Fruit fly (Drosophila melanogaster) whole organism, larva: ENCODE measurements around the gene PolI.

Experiments used
- noc ChIP-seq: fragments of 200-800 bp; sonication (Bioruptor generic); optimal IDR thresholded peaks from 3 replicates; lab custom pipeline; 2019; ENCODE audit warnings: missing biosample characterization, mild to moderate bottlenecking, missing genetic modification characterization, moderate library complexity

PolI gene

dm6 chr3R:8250166-8250733, 16.9 kb downstream of the PolI start, which contains the start of gene mtg:
Gene mtg, plus strand, starts transcription at chr3R:8250497.
- no peak for TF ChIP-seq noc (tag; lab: Kevin White, UChicago)

DNA sequence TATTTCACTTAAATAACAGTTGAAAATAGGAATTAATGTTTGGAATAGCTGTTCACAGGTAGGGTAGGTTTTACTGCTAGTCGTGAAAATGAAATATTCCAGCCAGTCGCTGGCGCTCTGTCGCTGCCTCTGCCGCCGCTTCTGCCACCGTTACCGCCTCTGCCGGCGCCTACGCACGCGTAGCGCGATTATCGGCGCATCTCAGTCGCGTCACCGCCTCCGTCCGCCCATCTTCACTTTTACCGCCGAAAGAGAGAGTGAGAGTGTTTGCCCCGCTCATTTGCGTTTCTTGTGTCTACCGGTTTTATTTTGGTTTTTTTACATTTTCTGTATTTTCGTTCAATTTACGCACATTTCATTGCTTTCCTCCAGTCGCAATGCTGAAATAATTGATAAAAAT, 18.2 kb downstream of the PolI start:
- TF ChIP-seq noc (tag; lab: Kevin White, UChicago) = no peak

DNA sequence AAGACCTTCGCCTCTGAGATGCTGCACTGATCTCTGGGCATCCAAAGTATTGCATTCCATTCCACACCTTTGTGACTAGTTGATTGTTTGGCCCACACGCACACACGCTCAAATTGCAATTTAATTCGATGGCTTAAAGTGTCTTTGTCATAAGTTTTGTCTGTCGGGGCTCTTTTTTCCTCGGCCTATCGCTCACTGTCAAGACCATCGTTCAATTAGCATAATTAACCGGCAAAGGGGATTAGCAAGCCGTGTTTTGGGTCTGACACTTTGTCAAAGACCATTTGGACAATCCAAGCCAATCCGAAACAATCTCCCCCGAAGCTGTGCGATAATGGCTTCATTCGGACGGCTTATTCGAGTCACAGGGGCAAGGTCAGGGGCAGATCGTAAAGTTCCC, 21.0 kb downstream of the PolI start:
- no peak for TF ChIP-seq noc (tag; lab: Kevin White, UChicago)

DNA sequence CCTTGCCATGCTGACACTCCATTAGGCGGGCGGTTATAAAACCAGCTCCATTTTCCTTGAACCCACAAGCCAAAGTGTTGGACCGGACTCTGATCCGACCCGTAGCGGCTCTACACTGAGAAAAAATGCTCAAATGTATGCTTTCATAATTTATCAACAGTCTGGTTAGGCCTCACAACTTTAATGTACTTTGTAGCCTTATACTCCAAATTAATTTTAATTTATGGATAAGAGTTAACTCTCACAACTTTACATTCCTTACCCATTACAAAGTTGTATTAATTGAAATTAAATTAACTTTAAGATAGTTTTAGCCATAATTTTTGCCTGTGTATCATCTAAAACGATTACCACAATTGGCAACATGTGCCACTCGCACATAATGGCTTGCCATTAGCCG, 22.7 kb downstream of the PolI start:
- no peak for TF ChIP-seq noc (tag; lab: Kevin White, UChicago)

DNA sequence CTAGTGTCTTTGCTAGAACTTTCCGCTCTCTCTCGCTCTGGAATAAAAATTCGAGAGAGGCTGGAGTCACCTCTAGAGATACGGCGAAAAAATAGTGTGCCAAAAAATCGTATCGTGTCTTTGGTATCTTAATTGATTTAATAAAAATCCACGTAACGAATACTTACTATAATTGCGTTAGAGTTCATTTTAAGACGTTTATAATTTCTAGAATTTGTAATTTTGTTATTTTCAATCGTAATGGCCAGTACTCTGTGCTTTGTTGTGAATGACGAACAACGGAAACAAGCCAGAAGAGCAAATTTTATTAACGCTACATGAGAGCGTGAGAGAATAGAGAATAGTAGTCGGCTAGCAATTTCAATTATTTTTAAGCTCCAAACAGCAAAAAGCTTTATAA, 28.3 kb downstream of the PolI start:
- no peak for TF ChIP-seq noc (tag; lab: Kevin White, UChicago)

DNA sequence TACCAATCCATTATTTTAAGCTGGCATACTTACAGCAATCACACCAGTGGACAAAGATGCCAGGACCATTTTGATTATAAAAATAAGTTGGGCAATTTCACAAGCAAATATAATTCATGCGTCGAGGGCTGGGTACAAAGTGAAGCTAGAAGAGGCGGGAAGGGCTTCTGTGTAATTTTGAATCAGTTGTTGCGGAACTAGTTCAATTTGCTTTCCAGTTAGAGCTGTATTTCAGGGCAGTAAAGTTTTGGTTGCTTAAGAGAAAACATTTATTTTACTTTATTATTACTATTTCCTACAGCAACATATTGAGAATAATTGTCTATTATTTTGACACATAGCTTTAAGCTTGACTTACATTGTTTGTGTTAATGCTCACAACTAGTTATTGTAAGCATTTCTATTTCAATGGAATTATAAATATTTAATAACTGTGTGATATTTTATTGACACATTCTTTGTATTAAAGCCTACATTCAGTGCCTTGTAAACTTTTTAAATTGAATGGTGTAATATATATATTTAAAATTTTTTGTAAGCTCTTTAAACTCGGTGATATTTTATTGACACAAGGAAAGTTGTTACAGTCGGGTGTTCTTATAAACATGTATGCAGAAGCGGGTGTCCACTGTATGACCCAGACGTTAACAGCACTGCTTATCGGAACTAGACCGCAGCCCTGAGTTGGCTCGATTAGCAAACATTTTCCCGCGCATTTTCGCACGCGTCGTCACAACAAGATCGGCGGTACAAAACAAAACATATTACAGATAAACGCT, 31.2 kb downstream of the PolI start, which contains the start of the genes RPA1 and Mcm2:
Gene RPA1 (minus strand): TSS at position 150 of the 779 bp plus-strand sequence.
Gene Mcm2 (plus strand): TSS at position 669 of the 779 bp plus-strand sequence.
- peak; percentile 81 for TF ChIP-seq noc (tag; lab: Kevin White, UChicago)

dm6 chr3R:8269740-8270139, 36.4 kb downstream of the PolI start, which contains the start of gene CG9630:
Gene CG9630, minus strand, starts transcription at chr3R:8269896.
- no peak for TF ChIP-seq noc (tag; lab: Kevin White, UChicago)

- TF ChIP-seq noc (tag; lab: Kevin White, UChicago) = no peak
These were observed 39.4 kb downstream of the PolI start for dm6 chr3R:8272573-8273165.

DNA sequence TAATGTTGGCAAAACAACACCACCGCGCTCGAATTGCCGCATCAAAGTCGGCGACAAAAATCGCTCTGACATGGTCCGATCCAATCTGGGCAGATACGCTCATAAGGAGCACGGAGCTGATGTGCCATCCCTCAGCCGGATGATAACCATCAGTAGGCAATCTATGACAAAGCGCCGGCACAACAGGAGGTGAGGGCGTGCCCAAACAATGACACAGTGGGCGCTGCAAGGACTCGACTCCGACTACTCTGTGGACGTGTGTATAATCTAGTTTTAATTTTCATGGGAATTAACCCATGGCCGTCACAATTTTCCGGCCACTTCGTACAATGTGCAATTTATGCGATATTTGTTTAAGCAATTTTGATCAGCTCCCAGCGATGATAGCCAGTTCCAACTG, 41.7 kb downstream of the PolI start:
- TF ChIP-seq noc (tag; lab: Kevin White, UChicago) = no peak

DNA sequence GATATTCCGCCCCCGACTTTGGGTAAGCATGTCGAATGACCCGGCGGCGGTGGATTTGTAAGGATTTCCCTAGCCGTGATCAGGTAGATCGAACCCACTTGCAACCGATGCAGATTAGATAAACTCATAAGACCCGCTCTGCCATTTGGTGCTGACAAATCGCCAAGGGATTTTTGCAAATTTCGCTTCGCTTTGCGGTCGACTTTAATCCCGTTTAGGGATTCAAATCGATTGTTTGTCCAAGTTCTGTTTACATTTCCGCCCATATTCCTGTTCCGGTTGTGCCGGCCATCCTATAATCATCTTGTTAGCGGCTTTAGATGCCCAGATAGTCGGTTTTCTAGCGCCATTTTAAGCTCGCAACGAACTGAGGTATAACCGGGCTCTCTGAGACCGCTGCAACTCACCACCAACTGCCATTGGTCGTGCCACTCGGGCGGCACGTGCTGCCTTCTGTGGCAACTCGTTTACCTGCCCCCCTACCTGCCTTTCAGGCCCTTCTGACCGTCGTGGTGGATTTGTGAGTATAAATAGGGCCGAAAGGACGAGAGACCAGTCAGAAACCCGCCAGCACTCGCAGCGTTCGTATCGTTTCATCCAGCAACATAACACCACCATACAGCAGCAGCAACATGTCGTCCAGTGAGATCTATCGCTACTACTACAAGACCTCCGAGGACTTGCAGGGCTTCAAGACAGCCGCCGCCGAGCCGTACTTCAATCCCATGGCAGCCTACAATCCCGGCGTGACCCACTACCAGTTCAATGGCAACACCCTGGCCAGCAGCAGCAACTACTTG, 44.4 kb downstream of the PolI start, which contains the start of gene ato:
Gene ato (plus strand): TSS at position 559 of the 800 bp plus-strand sequence.
- TF ChIP-seq noc (tag; lab: Kevin White, UChicago) = no peak

DNA sequence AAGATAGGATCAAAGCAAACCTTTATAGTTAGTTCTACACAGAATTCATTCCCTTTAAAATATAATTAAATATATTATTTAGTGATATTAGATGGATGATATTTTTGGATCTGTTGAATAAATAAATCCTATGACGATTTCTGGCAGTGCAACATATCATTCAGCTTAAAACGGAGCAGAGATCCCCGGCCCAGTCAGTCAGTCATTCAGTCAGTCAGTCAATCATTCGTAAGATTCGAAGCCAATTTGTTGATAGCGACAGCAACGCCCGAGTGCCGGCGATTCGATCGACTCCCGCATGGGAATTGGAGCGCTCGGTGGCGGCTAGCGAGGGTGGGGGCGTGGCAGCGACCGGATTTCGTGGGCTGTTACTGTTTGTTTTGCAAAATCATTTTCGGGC, 46.7 kb downstream of the PolI start:
- no peak for TF ChIP-seq noc (tag; lab: Kevin White, UChicago)

DNA sequence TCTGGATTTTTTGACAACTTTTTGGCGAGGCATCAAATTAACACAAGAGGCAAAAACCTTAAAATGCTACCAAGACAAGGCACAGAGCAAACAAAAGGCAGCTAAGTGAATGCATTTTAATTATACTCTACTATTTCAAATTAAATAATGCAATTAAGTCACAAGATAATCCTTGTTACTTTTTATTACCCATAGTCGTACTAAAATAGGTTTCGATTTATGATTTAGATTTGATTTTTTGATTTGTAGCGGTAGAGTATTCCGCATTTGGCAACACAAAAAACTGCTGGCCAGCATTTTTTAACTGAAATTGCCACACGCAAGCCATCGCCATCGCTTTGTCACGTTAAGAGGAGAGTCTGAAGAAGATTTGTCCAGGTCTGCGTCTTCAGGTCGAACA, 49.4 kb downstream of the PolI start:
- TF ChIP-seq noc (tag; lab: Kevin White, UChicago) = no peak

- no peak for TF ChIP-seq noc (tag; lab: Kevin White, UChicago)
These were observed 50.9 kb downstream of the PolI start for dm6 chr3R:8284234-8284633.

dm6 chr3R:8285727-8286344, 52.5 kb downstream of the PolI start:
- no peak for TF ChIP-seq noc (tag; lab: Kevin White, UChicago)
